Worm (Caenorhabditis elegans): ENCODE results near the gene irld-63.

DNA sequence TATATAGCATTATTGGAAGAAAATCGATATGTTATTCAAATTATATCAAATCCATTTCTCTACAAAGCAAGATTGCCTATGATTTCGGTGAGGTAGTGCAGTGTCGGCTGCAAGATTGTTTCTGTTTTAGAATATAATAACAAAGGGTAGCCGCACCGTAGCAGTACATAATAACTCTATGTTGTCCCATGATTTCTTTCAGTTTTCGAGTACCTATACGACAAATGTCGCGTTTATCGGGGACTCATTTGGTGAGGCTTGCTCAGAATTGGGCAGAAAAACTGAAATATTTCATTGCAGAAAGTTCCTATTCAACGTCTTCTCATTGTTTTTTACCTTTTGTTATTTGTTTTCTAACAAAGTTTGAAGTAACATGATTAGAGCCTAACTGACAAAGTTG is 15.9 kb downstream of the irld-63 start, which contains the start of gene srw-79:
- TF ChIP-seq flt-1 (GFP tag; IDR thresholded peaks at IDR 0.05) (no peak), F13C5.2 (tag; optimal IDR thresholded peaks at IDR 0.05) (no peak), ceh-13 (GFP tag; optimal IDR thresholded peaks at IDR 0.05) (no peak), ama-1 (optimal IDR thresholded peaks at IDR 0.05) (no peak), aly-1 (tag; optimal IDR thresholded peaks at IDR 0.05) (no peak), hmg-4 (GFP tag; optimal IDR thresholded peaks at IDR 0.05) (no peak), tbx-37 (GFP tag; conservative IDR thresholded peaks at IDR 0.05) (no peak), ceh-36 (tag; optimal IDR thresholded peaks at IDR 0.05) (no peak), tbx-11 (GFP tag; IDR thresholded peaks at IDR 0.05) (no peak)
